Worm (Caenorhabditis elegans) whole organism, late embryonic: ENCODE data around the gene pax-2.

Source experiments
- C08G9.2 ChIP-seq: sonication (generic microtip); optimal IDR thresholded peaks from 2 replicates; lab custom pipeline; 2016; ENCODE audit warnings: mild to moderate bottlenecking, missing genetic modification characterization, moderate library complexity, missing compliant biosample characterization
- C38D4.7 ChIP-seq: fragments of 200-800 bp; sonication (Bioruptor generic); optimal IDR thresholded peaks from 2 replicates; lab custom pipeline; 2018; ENCODE audit warnings: mild to moderate bottlenecking, missing genetic modification characterization, moderate library complexity, missing compliant biosample characterization
- F13H6.1 ChIP-seq: sonication (generic microtip); optimal IDR thresholded peaks from 2 replicates; lab custom pipeline; 2016; ENCODE audit warnings: missing genetic modification characterization, missing compliant biosample characterization
- Y22D7AL.16 ChIP-seq: sonication (generic microtip); optimal IDR thresholded peaks from 2 replicates; lab custom pipeline; 2016; ENCODE audit warnings: missing genetic modification characterization, missing compliant biosample characterization
- ama-1 ChIP-seq: fragments of 150-350 bp; optimal IDR thresholded peaks from 2 replicates; lab custom pipeline; 2014
- ceh-14 ChIP-seq: sonication (generic microtip); optimal IDR thresholded peaks from 2 replicates; lab custom pipeline; 2016; ENCODE audit warnings: missing genotype, missing genetic modification characterization, missing compliant biosample characterization
- ceh-2 ChIP-seq: sonication (generic microtip); optimal IDR thresholded peaks from 2 replicates; lab custom pipeline; 2016; ENCODE audit warnings: missing genotype, missing genetic modification characterization, missing compliant biosample characterization
- ceh-30 ChIP-seq: fragments of 150-350 bp; optimal IDR thresholded peaks from 2 replicates; lab custom pipeline; 2014; ENCODE audit warnings: missing biosample characterization, missing genetic modification characterization
- ceh-45 ChIP-seq: fragments of 200-800 bp; sonication (Bioruptor generic); IDR thresholded peaks from 2 replicates; pipeline ENCODE4 v1.3.6; 2022; ENCODE audit warnings: missing genetic modification reagents, missing genetic modification characterization, missing compliant biosample characterization
- ceh-48 ChIP-seq: sonication (generic microtip); optimal IDR thresholded peaks from 2 replicates; lab custom pipeline; 2016; ENCODE audit warnings: missing genetic modification characterization, inconsistent platforms, missing compliant biosample characterization
- ceh-6 ChIP-seq: fragments of 200-800 bp; sonication (Bioruptor generic); optimal IDR thresholded peaks from 2 replicates; lab custom pipeline; 2018; ENCODE audit warnings: mild to moderate bottlenecking, missing genetic modification characterization, missing compliant biosample characterization
- ceh-9 ChIP-seq: sonication (generic microtip); optimal IDR thresholded peaks from 2 replicates; lab custom pipeline; 2016; ENCODE audit warnings: mild to moderate bottlenecking, missing genetic modification characterization, inconsistent platforms, missing compliant biosample characterization
- dmd-4 ChIP-seq: sonication (generic microtip); optimal IDR thresholded peaks from 2 replicates; lab custom pipeline; 2016; ENCODE audit warnings: borderline replicate concordance, missing genetic modification characterization, missing compliant biosample characterization
- dve-1 ChIP-seq: sonication (generic microtip); optimal IDR thresholded peaks from 2 replicates; lab custom pipeline; 2017; ENCODE audit warnings: antibody characterized with exemption, mild to moderate bottlenecking, missing genetic modification characterization, missing compliant biosample characterization
- fkh-6 ChIP-seq: sonication (generic microtip); optimal IDR thresholded peaks from 2 replicates; lab custom pipeline; 2016; ENCODE audit warnings: missing genetic modification characterization, missing compliant biosample characterization
- hlh-13 ChIP-seq: fragments of 200-800 bp; sonication (Bioruptor generic); optimal IDR thresholded peaks from 2 replicates; lab custom pipeline; 2018; ENCODE audit warnings: mild to moderate bottlenecking, missing genetic modification characterization, missing compliant biosample characterization
- hlh-15 ChIP-seq: sonication (generic microtip); optimal IDR thresholded peaks from 2 replicates; lab custom pipeline; 2016; ENCODE audit warnings: missing genetic modification characterization, missing compliant biosample characterization
- hlh-6 ChIP-seq: sonication (generic microtip); optimal IDR thresholded peaks from 2 replicates; lab custom pipeline; 2016; ENCODE audit warnings: missing genotype, missing genetic modification characterization, missing compliant biosample characterization
- pag-3 ChIP-seq: sonication (generic microtip); optimal IDR thresholded peaks from 2 replicates; lab custom pipeline; 2016; ENCODE audit warnings: missing compliant biosample characterization, missing genetic modification characterization, borderline replicate concordance
- pax-1 ChIP-seq: fragments of 150-350 bp; optimal IDR thresholded peaks from 2 replicates; lab custom pipeline; 2014; ENCODE audit warnings: missing biosample characterization, missing genetic modification characterization
- pha-2 ChIP-seq: sonication (generic microtip); optimal IDR thresholded peaks from 2 replicates; lab custom pipeline; 2017; ENCODE audit warnings: mild to moderate bottlenecking, missing genetic modification characterization, missing compliant biosample characterization
- pqm-1 ChIP-seq: sonication (generic microtip); optimal IDR thresholded peaks from 2 replicates; lab custom pipeline; 2016; ENCODE audit warnings: missing genetic modification characterization, missing compliant biosample characterization
- pros-1 ChIP-seq: fragments of 150-350 bp; optimal IDR thresholded peaks from 2 replicates; lab custom pipeline; 2014; ENCODE audit warnings: missing biosample characterization, missing genetic modification reagents, missing genetic modification characterization
- ref-2 ChIP-seq: sonication (generic microtip); optimal IDR thresholded peaks from 2 replicates; lab custom pipeline; 2016; ENCODE audit warnings: missing genetic modification characterization, missing compliant biosample characterization
- rnt-1 ChIP-seq: sonication (generic microtip); optimal IDR thresholded peaks from 2 replicates; lab custom pipeline; 2016; ENCODE audit warnings: missing genetic modification characterization, missing compliant biosample characterization
- sdc-2 ChIP-seq: sonication (generic microtip); optimal IDR thresholded peaks from 2 replicates; lab custom pipeline; 2016; ENCODE audit warnings: missing genotype, missing genetic modification characterization, missing compliant biosample characterization
- sox-2 ChIP-seq: fragments of 200-800 bp; sonication (Bioruptor generic); IDR thresholded peaks from 2 replicates; pipeline ENCODE4 v1.3.6; 2022; ENCODE audit warnings: missing genetic modification reagents, missing genetic modification characterization, missing compliant biosample characterization
- sox-4 ChIP-seq: sonication (generic microtip); optimal IDR thresholded peaks from 2 replicates; lab custom pipeline; 2017; ENCODE audit warnings: mild to moderate bottlenecking, missing genetic modification characterization, inconsistent platforms, missing compliant biosample characterization
- tbx-2 ChIP-seq: sonication (generic microtip); optimal IDR thresholded peaks from 2 replicates; lab custom pipeline; 2016; ENCODE audit warnings: missing genetic modification characterization, missing compliant biosample characterization
- unc-3 ChIP-seq, 2 experiments: fragments of 200-800 bp in 1 of 2; sonication (Bioruptor generic) in 1 of 2; sonication (generic microtip) in 1 of 2; conservative IDR thresholded peaks in 1 of 2; optimal IDR thresholded peaks in 1 of 2; 2 replicates each; pipeline versions ENCODE4 v1.3.6 to Lab custom; 2016 to 2022; ENCODE audit warnings: missing compliant biosample characterization in 2 of 2, missing genetic modification characterization in 2 of 2, missing genetic modification reagents in 1 of 2
- unc-42 ChIP-seq: sonication (generic microtip); optimal IDR thresholded peaks from 2 replicates; lab custom pipeline; 2016; ENCODE audit warnings: missing genotype, missing genetic modification characterization, missing compliant biosample characterization
- zip-5 ChIP-seq: sonication (generic microtip); optimal IDR thresholded peaks from 2 replicates; lab custom pipeline; 2016; ENCODE audit warnings: missing genetic modification characterization, missing compliant biosample characterization

The pax-2 gene

ce11 chrIV:4204275-4204674, at the start of gene pax-2:
Gene pax-2, minus strand, starts transcription at chrIV:4204375.
- no peak for TF ChIP-seq ceh-45
- TF ChIP-seq ceh-2 (tag; lab: Kevin White, UChicago): no peak
- no peak for TF ChIP-seq unc-3 (GFP tag; conservative IDR thresholded peaks at IDR 0.05; lab: Robert Waterston, UW)
- TF ChIP-seq unc-3 (tag; optimal IDR thresholded peaks at IDR 0.05; lab: Kevin White, UChicago): no peak
- TF ChIP-seq pax-1 (tag; lab: Kevin White, UChicago): no peak
- no peak for TF ChIP-seq zip-5 (tag; lab: Kevin White, UChicago)
- no peak for TF ChIP-seq ama-1 (lab: Kevin White, UChicago)
- no peak for TF ChIP-seq pha-2 (tag; lab: Kevin White, UChicago)
- TF ChIP-seq hlh-13 (GFP tag; lab: Kevin White, UChicago): no peak
- TF ChIP-seq hlh-15 (tag; lab: Kevin White, UChicago): no peak
- TF ChIP-seq F13H6.1 (tag; lab: Kevin White, UChicago): no peak

- TF ChIP-seq pha-2 (tag; lab: Kevin White, UChicago): peak; percentile 43
- no peak for TF ChIP-seq rnt-1 (tag; lab: Kevin White, UChicago)
- TF ChIP-seq, all 69 proteins: peak for 1
These were observed 43.6 kb upstream of the pax-2 start, which contains the start of gene ama-1 for ce11 chrIV:4247770-4248169. Gene ama-1, plus strand, starts transcription at chrIV:4248070.

- TF ChIP-seq ceh-30 (tag; lab: Kevin White, UChicago) (no peak), unc-42 (tag; lab: Kevin White, UChicago) (peak; percentile 22)
These were observed 43.2 kb upstream of the pax-2 start for ce11 chrIV:4247334-4247733.

ce11 chrIV:4246493-4246892, 42.3 kb upstream of the pax-2 start, which contains the start of gene ttr-20:
Gene ttr-20, plus strand, starts transcription at chrIV:4246793.
- TF ChIP-seq pros-1 (tag; lab: Kevin White, UChicago) (no peak), ceh-14 (tag; lab: Kevin White, UChicago) (no peak), ceh-48 (no peak)

- TF ChIP-seq C38D4.7 (GFP tag; lab: Kevin White, UChicago): no peak
- TF ChIP-seq dve-1 (tag; lab: Kevin White, UChicago): no peak
- TF ChIP-seq fkh-6 (tag; lab: Kevin White, UChicago): no peak
- no peak for TF ChIP-seq tbx-2 (tag; lab: Kevin White, UChicago)
- TF ChIP-seq rnt-1 (tag; lab: Kevin White, UChicago): no peak
- no peak for TF ChIP-seq ceh-30 (tag; lab: Kevin White, UChicago)
- no peak for TF ChIP-seq Y22D7AL.16 (tag; lab: Kevin White, UChicago)
- TF ChIP-seq sox-2 (GFP tag; lab: Robert Waterston, UW): no peak
- no peak for TF ChIP-seq ceh-6 (GFP tag; lab: Kevin White, UChicago)
- no peak for TF ChIP-seq pha-2 (tag; lab: Kevin White, UChicago)
- no peak for TF ChIP-seq C08G9.2 (tag; lab: Kevin White, UChicago)
These were observed 40.3 kb upstream of the pax-2 start, which contains the start of gene col-34 for ce11 chrIV:4244510-4244909. Gene col-34, minus strand, starts transcription at chrIV:4244610.

- no peak for TF ChIP-seq sox-4
- TF ChIP-seq ceh-6 (GFP tag; lab: Kevin White, UChicago): no peak
- no peak for TF ChIP-seq pqm-1 (tag; lab: Kevin White, UChicago)
- no peak for TF ChIP-seq pag-3
- peak; percentile 18 for TF ChIP-seq hlh-6
- no peak for TF ChIP-seq ref-2 (tag; lab: Kevin White, UChicago)
- no peak for TF ChIP-seq ceh-9 (tag; lab: Kevin White, UChicago)
- peak; percentile 95 for TF ChIP-seq dmd-4 (tag; lab: Kevin White, UChicago)
- peak; percentile 20 for TF ChIP-seq sdc-2
These were observed 39.7 kb upstream of the pax-2 start for ce11 chrIV:4243830-4244406.
